Fruit fly (Drosophila melanogaster) whole organism, embryonic: ENCODE data around the gene CG45049.

Experiments used
- CG17328 ChIP-seq: fragments of 200-800 bp; sonication (Bioruptor generic); IDR thresholded peaks from 2 replicates; pipeline ENCODE4 v1.3.6; 2022; ENCODE audit warnings: missing biosample characterization, missing genetic modification characterization
- CG1832 ChIP-seq: fragments of 200-800 bp; sonication (Bioruptor generic); optimal IDR thresholded peaks from 2 replicates; lab custom pipeline; 2017; ENCODE audit warnings: missing biosample characterization, mild to moderate bottlenecking, missing genetic modification characterization, inconsistent platforms
- CG2678 ChIP-seq: fragments of 200-800 bp; sonication (Bioruptor generic); optimal IDR thresholded peaks from 3 replicates; lab custom pipeline; 2019; ENCODE audit warnings: missing biosample characterization, mild to moderate bottlenecking, missing genetic modification characterization, moderate library complexity
- bigmax ChIP-seq: fragments of 200-800 bp; sonication (Bioruptor generic); optimal IDR thresholded peaks from 2 replicates; lab custom pipeline; 2018; ENCODE audit warnings: missing biosample characterization, mild to moderate bottlenecking, missing genetic modification characterization
- ttk ChIP-seq: fragments of 200-800 bp; sonication (Bioruptor generic); IDR thresholded peaks from 2 replicates; pipeline ENCODE4 v2.1.2; 2022; ENCODE audit warnings: missing biosample characterization, missing genetic modification characterization
- tup ChIP-seq: fragments of 200-800 bp; sonication (Bioruptor generic); optimal IDR thresholded peaks from 2 replicates; lab custom pipeline; 2016; ENCODE audit warnings: missing biosample characterization, mild to moderate bottlenecking, missing genetic modification characterization, moderate library complexity

- TF ChIP-seq bigmax, result no peak
- TF ChIP-seq CG2678, result no peak
- no peak for TF ChIP-seq CG17328 (GFP tag; lab: Robert Waterston, UW)
- TF ChIP-seq CG1832 (GFP tag; lab: Kevin White, UChicago), result no peak
- no peak for TF ChIP-seq tup (GFP tag; lab: Kevin White, UChicago)
- no peak for TF ChIP-seq ttk (GFP tag; lab: Robert Waterston, UW)
Observed at dm6 chr3R:22718401-22718800, 8.4 kb upstream of the CG45049 start.
